Worm (Caenorhabditis elegans) whole organism, L4/young adult: Measurements from ENCODE around the gene F28F5.6.

Experiments
- W03F9.2 ChIP-seq: fragments of 150-350 bp; optimal IDR thresholded peaks from 2 replicates; lab custom pipeline; 2014; ENCODE audit warnings: missing biosample characterization, missing genetic modification characterization
- him-1 ChIP-seq: sonication (generic microtip); optimal IDR thresholded peaks from 2 replicates; lab custom pipeline; 2016; ENCODE audit warnings: missing genotype, missing genetic modification reagents, missing genetic modification characterization, missing compliant biosample characterization

- no peak for TF ChIP-seq him-1 (tag; lab: Kevin White, UChicago)
- TF ChIP-seq W03F9.2, result no peak
These were observed 16.1 kb downstream of the F28F5.6 start for ce11 chrIII:6803107-6803506.
